Worm (Caenorhabditis elegans) whole organism, early embryonic: ENCODE measurements around the gene F14B8.5.
A peak's percentile ranks its signal among the peaks of the same experiment; 100 is the strongest.

Experiments used
- B0310.2 ChIP-seq: sonication (generic microtip); optimal IDR thresholded peaks from 2 replicates; lab custom pipeline; 2016; ENCODE audit warnings: mild to moderate bottlenecking, missing genetic modification characterization, missing compliant biosample characterization
- F13C5.2 ChIP-seq: sonication (generic microtip); optimal IDR thresholded peaks from 2 replicates; lab custom pipeline; 2017; ENCODE audit warnings: mild to moderate bottlenecking, missing genetic modification characterization, inconsistent platforms, missing compliant biosample characterization
- aly-1 ChIP-seq: sonication (generic microtip); optimal IDR thresholded peaks from 2 replicates; lab custom pipeline; 2016; ENCODE audit warnings: missing genetic modification characterization, missing compliant biosample characterization
- ama-1 ChIP-seq: fragments of 150-350 bp; optimal IDR thresholded peaks from 2 replicates; lab custom pipeline; 2014
- ceh-13 ChIP-seq: fragments of 200-800 bp; sonication (Bioruptor generic); optimal IDR thresholded peaks from 2 replicates; lab custom pipeline; 2018; ENCODE audit warnings: mild to moderate bottlenecking, missing genetic modification characterization, missing compliant biosample characterization
- ceh-36 ChIP-seq: sonication (generic microtip); optimal IDR thresholded peaks from 2 replicates; lab custom pipeline; 2016; ENCODE audit warnings: missing genetic modification characterization, inconsistent platforms, missing compliant biosample characterization
- ets-7 ChIP-seq: sonication (generic microtip); optimal IDR thresholded peaks from 2 replicates; lab custom pipeline; 2016; ENCODE audit warnings: missing genotype, missing genetic modification characterization, missing compliant biosample characterization
- flt-1 ChIP-seq: fragments of 200-800 bp; sonication (Bioruptor generic); IDR thresholded peaks from 2 replicates; pipeline ENCODE4 v1.3.6; 2022; ENCODE audit warnings: missing genetic modification characterization, missing compliant biosample characterization
- hmbx-1 ChIP-seq: sonication (generic microtip); optimal IDR thresholded peaks from 2 replicates; lab custom pipeline; 2016; ENCODE audit warnings: mild to moderate bottlenecking, missing genetic modification characterization, missing compliant biosample characterization
- hmg-4 ChIP-seq: fragments of 200-800 bp; sonication (Bioruptor generic); optimal IDR thresholded peaks from 2 replicates; lab custom pipeline; 2018; ENCODE audit warnings: mild to moderate bottlenecking, missing genetic modification characterization, missing compliant biosample characterization
- hnd-1 ChIP-seq: sonication (generic microtip); optimal IDR thresholded peaks from 2 replicates; lab custom pipeline; 2016; ENCODE audit warnings: missing genetic modification characterization, missing compliant biosample characterization
- pes-1 ChIP-seq: fragments of 200-800 bp; sonication (Bioruptor generic); IDR thresholded peaks from 2 replicates; pipeline ENCODE4 v1.3.6; 2022; ENCODE audit warnings: missing genetic modification reagents, missing genetic modification characterization, missing compliant biosample characterization
- scrt-1 ChIP-seq: fragments of 200-800 bp; sonication (Bioruptor generic); IDR thresholded peaks from 2 replicates; pipeline ENCODE4 v1.3.6; 2022; ENCODE audit warnings: missing genetic modification characterization, missing compliant biosample characterization
- sea-1 ChIP-seq: fragments of 200-800 bp; sonication (Bioruptor generic); conservative IDR thresholded peaks from 2 replicates; pipeline ENCODE4 v1.3.6; 2022; ENCODE audit warnings: missing genetic modification characterization, missing compliant biosample characterization
- tbx-11 ChIP-seq: fragments of 200-800 bp; sonication (Bioruptor generic); IDR thresholded peaks from 2 replicates; pipeline ENCODE4 v1.3.6; 2022; ENCODE audit warnings: missing genetic modification characterization, missing compliant biosample characterization
- tbx-37 ChIP-seq: fragments of 200-800 bp; sonication (Bioruptor generic); conservative IDR thresholded peaks from 2 replicates; pipeline ENCODE4 v1.3.6; 2022; ENCODE audit warnings: missing genetic modification reagents, missing genetic modification characterization, missing compliant biosample characterization
- tra-4 ChIP-seq: sonication (generic microtip); optimal IDR thresholded peaks from 2 replicates; lab custom pipeline; 2017; ENCODE audit warnings: missing genetic modification characterization, missing compliant biosample characterization

The F14B8.5 gene

DNA sequence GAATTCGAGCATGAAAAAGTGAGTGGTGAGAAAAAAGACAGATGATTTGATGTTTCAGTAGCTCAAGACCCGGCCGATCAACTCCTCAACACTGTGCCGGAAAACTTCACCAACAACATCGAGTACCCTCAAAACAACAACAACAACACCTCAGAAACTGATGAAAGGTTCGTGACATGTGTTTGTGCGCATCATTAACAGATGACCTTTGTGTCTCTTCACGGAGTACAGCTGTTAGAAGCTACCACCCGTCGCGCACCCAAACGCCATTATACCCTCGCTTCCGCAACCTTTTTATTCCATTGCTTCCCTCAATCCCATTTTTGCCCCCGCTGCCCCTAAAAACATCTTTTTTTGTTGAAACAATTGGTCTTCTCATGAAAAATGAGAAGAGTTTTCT is 13.2 kb downstream of the F14B8.5 start:
- TF ChIP-seq flt-1 (GFP tag; lab: Robert Waterston, UW) = no peak
- TF ChIP-seq ceh-13 (GFP tag; lab: Kevin White, UChicago) = no peak
- TF ChIP-seq ets-7 (tag; lab: Kevin White, UChicago) = no peak
- TF ChIP-seq tbx-37 (GFP tag; lab: Robert Waterston, UW) = no peak
- no peak for TF ChIP-seq hmg-4
- no peak for TF ChIP-seq B0310.2 (tag; lab: Kevin White, UChicago)
- TF ChIP-seq pes-1 = no peak
- TF ChIP-seq hmbx-1 (tag; lab: Kevin White, UChicago) = no peak
- TF ChIP-seq ama-1 (lab: Kevin White, UChicago) = no peak
- no peak for TF ChIP-seq ceh-36 (tag; lab: Kevin White, UChicago)
- no peak for TF ChIP-seq tbx-11 (GFP tag; lab: Robert Waterston, UW)
- TF ChIP-seq scrt-1 (GFP tag; lab: Robert Waterston, UW) = no peak
- no peak for TF ChIP-seq F13C5.2 (tag; lab: Kevin White, UChicago)
- no peak for TF ChIP-seq aly-1 (tag; lab: Kevin White, UChicago)
- TF ChIP-seq sea-1 = no peak
- no peak for TF ChIP-seq hnd-1 (tag; lab: Kevin White, UChicago)
- TF ChIP-seq tra-4 (tag; lab: Kevin White, UChicago) = no peak

DNA sequence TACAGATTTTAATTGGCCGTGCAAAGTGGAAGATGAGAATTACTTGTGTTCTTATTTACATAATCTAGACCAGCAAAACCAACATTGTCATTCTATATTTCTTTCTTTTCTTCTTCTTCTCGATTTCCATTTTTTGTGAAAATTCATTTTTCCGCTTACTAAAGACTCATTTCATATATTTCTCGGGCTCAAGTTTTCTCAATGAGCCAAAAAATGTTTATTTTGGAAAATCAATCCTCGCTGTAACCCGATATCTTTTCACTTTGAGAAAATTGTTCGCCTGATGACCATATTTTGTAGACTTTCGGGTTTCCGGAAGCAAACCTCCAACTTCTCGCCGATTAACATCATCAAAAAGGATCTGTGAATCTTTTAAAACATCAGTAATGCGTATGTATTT is 14.5 kb downstream of the F14B8.5 start, which contains the start of gene nhx-4:
Gene nhx-4, plus strand, starts transcription at position 301 of the 400 bp plus-strand sequence.
- TF ChIP-seq B0310.2 (tag; lab: Kevin White, UChicago) (no peak), flt-1 (GFP tag; lab: Robert Waterston, UW) (no peak), hmg-4 (no peak), tbx-11 (GFP tag; lab: Robert Waterston, UW) (no peak), hmbx-1 (tag; lab: Kevin White, UChicago) (no peak), scrt-1 (GFP tag; lab: Robert Waterston, UW) (no peak), hnd-1 (tag; lab: Kevin White, UChicago) (no peak), pes-1 (no peak), ama-1 (lab: Kevin White, UChicago) (no peak), F13C5.2 (tag; lab: Kevin White, UChicago) (no peak), aly-1 (tag; lab: Kevin White, UChicago) (no peak), ceh-13 (GFP tag; lab: Kevin White, UChicago) (no peak), sea-1 (no peak), ets-7 (tag; lab: Kevin White, UChicago) (no peak), ceh-36 (tag; lab: Kevin White, UChicago) (no peak), tra-4 (tag; lab: Kevin White, UChicago) (no peak), tbx-37 (GFP tag; lab: Robert Waterston, UW) (no peak)

DNA sequence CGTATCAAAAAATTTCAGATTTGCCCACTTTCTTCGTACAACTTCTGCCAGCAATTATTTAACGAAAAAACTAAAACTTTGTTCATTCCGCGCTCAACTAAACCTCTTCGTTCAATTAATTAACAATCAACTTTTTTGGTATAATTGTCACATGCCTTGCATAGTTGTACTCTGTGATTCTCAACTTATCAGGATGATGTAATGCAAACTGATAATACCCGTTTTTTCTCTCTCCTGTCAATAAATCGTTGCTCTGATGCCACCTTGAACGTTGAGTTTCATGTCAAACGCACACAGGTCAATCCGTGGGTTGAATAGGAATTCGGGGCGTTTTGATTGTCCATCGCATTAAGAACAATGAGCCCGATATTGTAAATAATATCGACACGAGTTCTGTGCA is 22.9 kb downstream of the F14B8.5 start:
- TF ChIP-seq tbx-11 (GFP tag; lab: Robert Waterston, UW) (no peak), hmbx-1 (tag; lab: Kevin White, UChicago) (no peak), tbx-37 (GFP tag; lab: Robert Waterston, UW) (no peak), B0310.2 (tag; lab: Kevin White, UChicago) (no peak), hmg-4 (no peak), ama-1 (lab: Kevin White, UChicago) (no peak)

DNA sequence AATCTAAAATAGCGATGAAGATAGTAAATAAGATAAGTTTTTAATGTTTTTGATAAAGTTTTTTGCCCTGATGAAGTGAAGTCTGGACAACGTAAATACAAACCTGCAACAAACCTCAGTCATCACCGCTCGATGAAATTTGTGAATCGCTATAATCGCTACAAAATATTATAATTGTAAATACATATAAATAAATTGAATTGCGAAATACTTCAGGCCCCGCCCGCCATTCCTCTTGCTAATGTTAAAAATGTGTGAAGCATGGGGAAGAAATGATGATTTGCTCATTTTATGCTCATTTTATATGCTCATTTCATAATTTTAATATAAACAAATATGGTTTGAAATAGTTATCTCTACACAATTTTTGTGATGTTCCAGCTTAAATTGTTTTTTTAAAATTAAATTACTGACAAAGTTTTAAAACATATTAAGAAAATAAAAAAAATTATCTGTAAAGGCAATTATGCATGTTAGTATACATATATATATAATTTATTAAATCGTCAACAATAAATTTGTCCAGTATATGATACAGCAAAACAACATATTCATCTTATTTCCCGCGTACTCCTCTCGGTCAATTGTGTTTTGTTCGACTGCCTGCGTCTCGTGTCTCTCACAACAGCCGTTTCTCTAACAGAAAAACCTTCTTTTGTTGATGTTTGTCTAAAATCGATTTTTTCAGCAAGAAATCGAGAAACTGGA is 24.3 kb downstream of the F14B8.5 start, which contains the start of gene sid-5:
Gene sid-5, plus strand, starts transcription at position 658 of the 708 bp plus-strand sequence.
- TF ChIP-seq aly-1 (tag; lab: Kevin White, UChicago) (no peak), F13C5.2 (tag; lab: Kevin White, UChicago) (no peak), ama-1 (lab: Kevin White, UChicago) (no peak), pes-1 (no peak), hmbx-1 (tag; lab: Kevin White, UChicago) (no peak), hmg-4 (no peak), sea-1 (no peak), hnd-1 (tag; lab: Kevin White, UChicago) (no peak), scrt-1 (GFP tag; lab: Robert Waterston, UW) (no peak), tbx-11 (GFP tag; lab: Robert Waterston, UW) (no peak), tbx-37 (GFP tag; lab: Robert Waterston, UW) (no peak), ceh-13 (GFP tag; lab: Kevin White, UChicago) (no peak), flt-1 (GFP tag; lab: Robert Waterston, UW) (no peak), B0310.2 (tag; lab: Kevin White, UChicago) (no peak), tra-4 (tag; lab: Kevin White, UChicago) (no peak), ets-7 (tag; lab: Kevin White, UChicago) (no peak), ceh-36 (tag; lab: Kevin White, UChicago) (no peak)

DNA sequence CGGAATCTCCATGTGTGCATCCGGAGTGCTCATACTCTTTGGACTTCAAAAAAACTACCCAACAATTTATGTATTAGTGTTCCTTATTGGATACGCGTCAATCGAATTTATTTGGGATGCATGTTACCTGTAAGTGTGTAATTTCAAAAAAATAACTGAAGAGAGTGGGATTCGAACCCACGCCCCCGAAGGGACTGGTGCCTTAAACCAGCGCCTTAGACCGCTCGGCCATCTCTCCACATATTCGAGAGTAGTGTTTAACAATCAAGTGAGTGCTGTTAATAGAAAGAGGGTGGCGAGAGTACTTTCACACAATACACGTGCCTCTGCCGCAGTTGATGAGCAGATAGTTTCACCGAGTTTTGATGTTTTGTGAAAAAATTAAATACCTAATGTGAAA is 25.5 kb downstream of the F14B8.5 start:
- peak; percentile 49 for TF ChIP-seq ceh-36 (tag; lab: Kevin White, UChicago)
- TF ChIP-seq tbx-37 (GFP tag; lab: Robert Waterston, UW) = peak; percentile 80
- TF ChIP-seq hmbx-1 (tag; lab: Kevin White, UChicago) = no peak
- TF ChIP-seq tra-4 (tag; lab: Kevin White, UChicago) = no peak
- peak; percentile 76; the same call in 1 of the 2 replicates for TF ChIP-seq sea-1
- peak; percentile 76 for TF ChIP-seq hmg-4
- TF ChIP-seq ama-1 (lab: Kevin White, UChicago) = no peak
- peak; percentile 71 for TF ChIP-seq flt-1 (GFP tag; lab: Robert Waterston, UW)
- peak; percentile 54 for TF ChIP-seq ceh-13 (GFP tag; lab: Kevin White, UChicago)
- TF ChIP-seq aly-1 (tag; lab: Kevin White, UChicago) = peak; percentile 76
- peak; percentile 84; the same call in 1 of the 2 replicates for TF ChIP-seq scrt-1 (GFP tag; lab: Robert Waterston, UW)
- peak; percentile 61 for TF ChIP-seq F13C5.2 (tag; lab: Kevin White, UChicago)
- TF ChIP-seq hnd-1 (tag; lab: Kevin White, UChicago) = peak; percentile 67
- TF ChIP-seq tbx-11 (GFP tag; lab: Robert Waterston, UW) = peak; percentile 83
- TF ChIP-seq pes-1 = peak; percentile 86
- no peak for TF ChIP-seq B0310.2 (tag; lab: Kevin White, UChicago)
- peak; percentile 5 for TF ChIP-seq ets-7 (tag; lab: Kevin White, UChicago)

DNA sequence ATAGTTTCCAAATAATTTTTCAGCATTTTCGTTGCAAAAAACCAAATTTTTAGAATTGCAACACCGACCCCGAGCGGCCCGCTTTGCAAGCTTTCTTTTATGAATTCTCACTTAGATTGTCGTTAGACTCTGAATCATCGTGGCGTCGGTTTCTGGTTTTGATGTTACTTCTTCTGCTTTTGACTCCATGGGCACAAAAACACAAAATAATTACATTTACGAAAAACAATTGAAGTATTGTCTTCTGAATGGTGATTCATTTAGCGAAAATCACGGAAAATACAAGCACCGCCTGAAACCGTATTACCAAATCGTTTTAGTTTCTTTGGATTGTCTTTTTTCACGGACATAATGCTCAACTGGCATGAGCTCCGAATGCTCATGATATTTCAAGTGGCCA is 27.4 kb downstream of the F14B8.5 start, which contains the start of gene pes-23:
Gene pes-23, plus strand, starts transcription at position 301 of the 400 bp plus-strand sequence.
- TF ChIP-seq flt-1 (GFP tag; lab: Robert Waterston, UW) = no peak
- no peak for TF ChIP-seq ama-1 (lab: Kevin White, UChicago)
